Fruit fly (Drosophila melanogaster): ENCODE measurements around the gene Mst36Fa.

Mst36Fa gene

DNA sequence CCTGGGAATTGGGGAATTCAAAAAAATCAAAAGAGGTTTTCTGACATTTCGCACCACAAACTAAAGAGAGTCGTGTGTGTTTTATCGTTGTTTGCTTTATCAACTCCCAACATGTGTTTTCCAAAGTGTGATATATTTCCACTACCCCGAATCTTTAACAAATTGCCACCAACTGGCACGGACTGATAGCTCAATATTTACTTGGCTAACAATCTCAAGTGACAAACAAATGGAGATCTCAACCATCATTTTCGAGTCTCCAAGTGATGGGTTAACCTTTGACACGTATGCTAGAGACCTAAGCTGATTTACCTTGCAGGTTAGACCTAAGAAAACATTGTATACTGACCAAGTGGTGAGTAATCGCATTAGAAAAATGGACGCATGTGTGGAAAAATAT lies 51.3 kb downstream of the Mst36Fa start (continued):
- TF ChIP-seq MBD-R2 (GFP tag; IDR thresholded peaks at IDR 0.05): no peak
- no peak for TF ChIP-seq hkb (optimal IDR thresholded peaks at IDR 0.05)
- TF ChIP-seq hkb (GFP tag; IDR thresholded peaks at IDR 0.05): peak; percentile 34
- peak; percentile 25 for TF ChIP-seq cwo (GFP tag; optimal IDR thresholded peaks at IDR 0.05)
- TF ChIP-seq CG6765 (GFP tag; optimal IDR thresholded peaks at IDR 0.05): peak; percentile 2
- no peak for TF ChIP-seq sisA (GFP tag; IDR thresholded peaks at IDR 0.05)
- TF ChIP-seq nerfin-2 (GFP tag; IDR thresholded peaks at IDR 0.05; ENCODE audit: partially characterized antibody): no peak
- TF ChIP-seq Bdp1 (GFP tag; optimal IDR thresholded peaks at IDR 0.05): no peak
- peak; percentile 16; the same call in 1 of the 2 replicates for TF ChIP-seq Xrp1 (GFP tag; IDR thresholded peaks at IDR 0.05)
- no peak for TF ChIP-seq stwl (tag; optimal IDR thresholded peaks at IDR 0.05)
- TF ChIP-seq CG12236 (GFP tag; optimal IDR thresholded peaks at IDR 0.05): no peak
- no peak for TF ChIP-seq NC2β (GFP tag; optimal IDR thresholded peaks at IDR 0.05)
- TF ChIP-seq dpn (GFP tag; optimal IDR thresholded peaks at IDR 0.05): no peak
- no peak for TF ChIP-seq Tbp (GFP tag; optimal IDR thresholded peaks at IDR 0.05)
- TF ChIP-seq crol (GFP tag; IDR thresholded peaks at IDR 0.05): no peak
- TF ChIP-seq gcm (GFP tag; optimal IDR thresholded peaks at IDR 0.05): peak; percentile 6
- TF ChIP-seq CG5180 (GFP tag; optimal IDR thresholded peaks at IDR 0.05): no peak
- no peak for TF ChIP-seq CG10431 (GFP tag; optimal IDR thresholded peaks at IDR 0.05)
- TF ChIP-seq PHDP (tag; optimal IDR thresholded peaks at IDR 0.05): no peak
- no peak for TF ChIP-seq Stat92E (GFP tag; optimal IDR thresholded peaks at IDR 0.05)
- no peak for TF ChIP-seq CG6175 (GFP tag; IDR thresholded peaks at IDR 0.05)
- no peak for TF ChIP-seq Bteb2 (GFP tag; optimal IDR thresholded peaks at IDR 0.05)
- no peak for TF ChIP-seq Myb (GFP tag; optimal IDR thresholded peaks at IDR 0.05)
- no peak for TF ChIP-seq lilli (GFP tag; optimal IDR thresholded peaks at IDR 0.05)
- no peak for TF ChIP-seq bcd (GFP tag; optimal IDR thresholded peaks at IDR 0.05)
- no peak for TF ChIP-seq abd-A (tag; optimal IDR thresholded peaks at IDR 0.05)
- TF ChIP-seq Dbx (GFP tag; IDR thresholded peaks at IDR 0.05): no peak
- TF ChIP-seq vfl (GFP tag; optimal IDR thresholded peaks at IDR 0.05): no peak
- no peak for TF ChIP-seq CG4282 (GFP tag; optimal IDR thresholded peaks at IDR 0.05)
- no peak for TF ChIP-seq Dfd (GFP tag; optimal IDR thresholded peaks at IDR 0.05)
- TF ChIP-seq CG2875 (GFP tag; optimal IDR thresholded peaks at IDR 0.05): no peak
- no peak for TF ChIP-seq jing (GFP tag; optimal IDR thresholded peaks at IDR 0.05)
- TF ChIP-seq da (GFP tag; optimal IDR thresholded peaks at IDR 0.05): no peak
- TF ChIP-seq luna (GFP tag; optimal IDR thresholded peaks at IDR 0.05): no peak
- no peak for TF ChIP-seq CG11093 (GFP tag; IDR thresholded peaks at IDR 0.05)
- TF ChIP-seq tx (GFP tag; optimal IDR thresholded peaks at IDR 0.05): no peak
- TF ChIP-seq CG11247 (GFP tag; IDR thresholded peaks at IDR 0.05): no peak
- TF ChIP-seq MTF-1 (GFP tag; optimal IDR thresholded peaks at IDR 0.05; ENCODE audit: borderline replicate concordance): peak; percentile 43
- TF ChIP-seq CG10209 (GFP tag; optimal IDR thresholded peaks at IDR 0.05): peak; percentile 27
- no peak for TF ChIP-seq CG16813 (GFP tag; IDR thresholded peaks at IDR 0.05; ENCODE audit: partially characterized antibody)
- no peak for TF ChIP-seq chm (GFP tag; IDR thresholded peaks at IDR 0.05)
- peak; percentile 14 for TF ChIP-seq Side (GFP tag; optimal IDR thresholded peaks at IDR 0.05)
- TF ChIP-seq Taf1 (GFP tag; IDR thresholded peaks at IDR 0.05): no peak
- no peak for TF ChIP-seq CG10321 (GFP tag; IDR thresholded peaks at IDR 0.05)
- no peak for TF ChIP-seq CG4328 (GFP tag; optimal IDR thresholded peaks at IDR 0.05)
- no peak for TF ChIP-seq CG17829 (tag; optimal IDR thresholded peaks at IDR 0.05)
- no peak for TF ChIP-seq CG8388 (GFP tag; optimal IDR thresholded peaks at IDR 0.05)
- no peak for TF ChIP-seq Hmx (GFP tag; optimal IDR thresholded peaks at IDR 0.05)
- no peak for TF ChIP-seq CoRest (tag; optimal IDR thresholded peaks at IDR 0.05)
- TF ChIP-seq CG8944 (GFP tag; optimal IDR thresholded peaks at IDR 0.05): no peak
- peak; percentile 14 for TF ChIP-seq Med (GFP tag)
- no peak; the same call in 1 of the 2 replicates for TF ChIP-seq ranshi (GFP tag; IDR thresholded peaks at IDR 0.05)

Data from whole organism, embryonic.